Worm (Caenorhabditis elegans) whole organism, late embryonic: ENCODE results near the gene col-102.
A peak's percentile ranks its signal among the peaks of the same experiment; 100 is the strongest.

ENCODE experiments used
- C38D4.7 ChIP-seq: fragments of 200-800 bp; sonication (Bioruptor generic); optimal IDR thresholded peaks from 2 replicates; lab custom pipeline; 2018; ENCODE audit warnings: mild to moderate bottlenecking, missing genetic modification characterization, moderate library complexity, missing compliant biosample characterization
- F13H6.1 ChIP-seq: sonication (generic microtip); optimal IDR thresholded peaks from 2 replicates; lab custom pipeline; 2016; ENCODE audit warnings: missing genetic modification characterization, missing compliant biosample characterization
- K09A11.1 ChIP-seq: sonication (generic microtip); optimal IDR thresholded peaks from 2 replicates; lab custom pipeline; 2017; ENCODE audit warnings: antibody characterized with exemption, mild to moderate bottlenecking, missing genetic modification characterization, missing compliant biosample characterization; ENCODE audit not compliant: insufficient read depth
- T23F11.4 ChIP-seq: fragments of 200-800 bp; sonication (Bioruptor generic); optimal IDR thresholded peaks from 2 replicates; lab custom pipeline; 2018; ENCODE audit warnings: mild to moderate bottlenecking, missing genetic modification characterization, missing compliant biosample characterization
- ama-1 ChIP-seq: fragments of 150-350 bp; optimal IDR thresholded peaks from 2 replicates; lab custom pipeline; 2014
- ceh-14 ChIP-seq: sonication (generic microtip); optimal IDR thresholded peaks from 2 replicates; lab custom pipeline; 2016; ENCODE audit warnings: missing genotype, missing genetic modification characterization, missing compliant biosample characterization
- ceh-19 ChIP-seq: fragments of 200-800 bp; sonication (Bioruptor generic); optimal IDR thresholded peaks from 2 replicates; lab custom pipeline; 2018; ENCODE audit warnings: mild to moderate bottlenecking, missing genetic modification characterization, missing compliant biosample characterization
- ceh-22 ChIP-seq: sonication (generic microtip); optimal IDR thresholded peaks from 2 replicates; lab custom pipeline; 2017; ENCODE audit warnings: missing biosample characterization, missing genetic modification characterization
- ceh-34 ChIP-seq: sonication (generic microtip); optimal IDR thresholded peaks from 2 replicates; lab custom pipeline; 2016; ENCODE audit warnings: mild to moderate bottlenecking, missing genetic modification characterization, missing compliant biosample characterization
- ceh-45 ChIP-seq: fragments of 200-800 bp; sonication (Bioruptor generic); IDR thresholded peaks from 2 replicates; pipeline ENCODE4 v1.3.6; 2022; ENCODE audit warnings: missing genetic modification reagents, missing genetic modification characterization, missing compliant biosample characterization
- ceh-48 ChIP-seq: sonication (generic microtip); optimal IDR thresholded peaks from 2 replicates; lab custom pipeline; 2016; ENCODE audit warnings: missing genetic modification characterization, inconsistent platforms, missing compliant biosample characterization
- ceh-6 ChIP-seq: fragments of 200-800 bp; sonication (Bioruptor generic); optimal IDR thresholded peaks from 2 replicates; lab custom pipeline; 2018; ENCODE audit warnings: mild to moderate bottlenecking, missing genetic modification characterization, missing compliant biosample characterization
- ceh-9 ChIP-seq: sonication (generic microtip); optimal IDR thresholded peaks from 2 replicates; lab custom pipeline; 2016; ENCODE audit warnings: mild to moderate bottlenecking, missing genetic modification characterization, inconsistent platforms, missing compliant biosample characterization
- che-1 ChIP-seq: sonication (generic microtip); optimal IDR thresholded peaks from 2 replicates; lab custom pipeline; 2016; ENCODE audit warnings: mild to moderate bottlenecking, missing genetic modification characterization, missing compliant biosample characterization
- elt-4 ChIP-seq: sonication (generic microtip); optimal IDR thresholded peaks from 2 replicates; lab custom pipeline; 2016; ENCODE audit warnings: missing genetic modification characterization, missing compliant biosample characterization
- eyg-1 ChIP-seq: sonication (generic microtip); optimal IDR thresholded peaks from 2 replicates; lab custom pipeline; 2016; ENCODE audit warnings: missing genotype, missing genetic modification characterization, missing compliant biosample characterization
- hlh-13 ChIP-seq: fragments of 200-800 bp; sonication (Bioruptor generic); optimal IDR thresholded peaks from 2 replicates; lab custom pipeline; 2018; ENCODE audit warnings: mild to moderate bottlenecking, missing genetic modification characterization, missing compliant biosample characterization
- hlh-15 ChIP-seq: sonication (generic microtip); optimal IDR thresholded peaks from 2 replicates; lab custom pipeline; 2016; ENCODE audit warnings: missing genetic modification characterization, missing compliant biosample characterization
- hlh-6 ChIP-seq: sonication (generic microtip); optimal IDR thresholded peaks from 2 replicates; lab custom pipeline; 2016; ENCODE audit warnings: missing genotype, missing genetic modification characterization, missing compliant biosample characterization
- lim-6 ChIP-seq: sonication (generic microtip); optimal IDR thresholded peaks from 2 replicates; lab custom pipeline; 2016; ENCODE audit warnings: missing genetic modification characterization, missing compliant biosample characterization
- madf-2 ChIP-seq: sonication (generic microtip); optimal IDR thresholded peaks from 2 replicates; lab custom pipeline; 2017; ENCODE audit warnings: missing genetic modification characterization, missing compliant biosample characterization
- mec-3 ChIP-seq: sonication (generic microtip); optimal IDR thresholded peaks from 2 replicates; lab custom pipeline; 2016; ENCODE audit warnings: borderline replicate concordance, missing genetic modification characterization, missing compliant biosample characterization
- nhr-11 ChIP-seq: fragments of 150-350 bp; optimal IDR thresholded peaks from 2 replicates; lab custom pipeline; 2014; ENCODE audit warnings: missing biosample characterization, missing genetic modification characterization
- npax-4 ChIP-seq: sonication (generic microtip); optimal IDR thresholded peaks from 2 replicates; lab custom pipeline; 2016; ENCODE audit warnings: missing genetic modification characterization, missing compliant biosample characterization
- odd-2 ChIP-seq: sonication (generic microtip); optimal IDR thresholded peaks from 2 replicates; lab custom pipeline; 2017; ENCODE audit warnings: antibody characterized with exemption, mild to moderate bottlenecking, missing genetic modification characterization, missing compliant biosample characterization
- pat-9 ChIP-seq: fragments of 200-800 bp; sonication (Bioruptor generic); optimal IDR thresholded peaks from 2 replicates; lab custom pipeline; 2018; ENCODE audit warnings: mild to moderate bottlenecking, missing genetic modification characterization, moderate library complexity, missing compliant biosample characterization
- pax-1 ChIP-seq: fragments of 150-350 bp; optimal IDR thresholded peaks from 2 replicates; lab custom pipeline; 2014; ENCODE audit warnings: missing biosample characterization, missing genetic modification characterization
- pha-4 ChIP-seq: fragments of 150-350 bp; optimal IDR thresholded peaks from 2 replicates; lab custom pipeline; 2018; ENCODE audit warnings: missing biosample characterization, missing genetic modification reagents, missing genetic modification characterization
- sdc-2 ChIP-seq: sonication (generic microtip); optimal IDR thresholded peaks from 2 replicates; lab custom pipeline; 2016; ENCODE audit warnings: missing genotype, missing genetic modification characterization, missing compliant biosample characterization
- sox-4 ChIP-seq: sonication (generic microtip); optimal IDR thresholded peaks from 2 replicates; lab custom pipeline; 2017; ENCODE audit warnings: mild to moderate bottlenecking, missing genetic modification characterization, inconsistent platforms, missing compliant biosample characterization
- tbx-2 ChIP-seq: sonication (generic microtip); optimal IDR thresholded peaks from 2 replicates; lab custom pipeline; 2016; ENCODE audit warnings: missing genetic modification characterization, missing compliant biosample characterization
- tbx-7 ChIP-seq: sonication (generic microtip); optimal IDR thresholded peaks from 2 replicates; lab custom pipeline; 2016; ENCODE audit warnings: missing genotype, missing genetic modification characterization, missing compliant biosample characterization
- unc-3 ChIP-seq, 2 experiments: fragments of 200-800 bp in 1 of 2; sonication (Bioruptor generic) in 1 of 2; sonication (generic microtip) in 1 of 2; conservative IDR thresholded peaks in 1 of 2; optimal IDR thresholded peaks in 1 of 2; 2 replicates each; pipeline versions ENCODE4 v1.3.6 to Lab custom; 2016 to 2022; ENCODE audit warnings: missing compliant biosample characterization in 2 of 2, missing genetic modification characterization in 2 of 2, missing genetic modification reagents in 1 of 2
- unc-42 ChIP-seq: sonication (generic microtip); optimal IDR thresholded peaks from 2 replicates; lab custom pipeline; 2016; ENCODE audit warnings: missing genotype, missing genetic modification characterization, missing compliant biosample characterization
- unc-55 ChIP-seq: sonication (generic microtip); optimal IDR thresholded peaks from 2 replicates; lab custom pipeline; 2017; ENCODE audit warnings: missing biosample characterization, missing genetic modification reagents, missing genetic modification characterization
- ztf-16 ChIP-seq: sonication (generic microtip); optimal IDR thresholded peaks from 2 replicates; lab custom pipeline; 2017; ENCODE audit warnings: missing genetic modification characterization, missing compliant biosample characterization

The col-102 gene

ce11 chrIV:604144-604543 is at the start of gene col-102:
Gene col-102, plus strand, starts transcription at chrIV:604444.
- TF ChIP-seq ceh-6 (GFP tag; lab: Kevin White, UChicago) (no peak), odd-2 (tag; lab: Kevin White, UChicago) (no peak), unc-3 (GFP tag; conservative IDR thresholded peaks at IDR 0.05; lab: Robert Waterston, UW) (no peak), unc-3 (tag; optimal IDR thresholded peaks at IDR 0.05; lab: Kevin White, UChicago) (no peak)

- no peak for TF ChIP-seq ceh-9 (tag; lab: Kevin White, UChicago)
- no peak for TF ChIP-seq ceh-22 (tag; lab: Kevin White, UChicago)
- no peak for TF ChIP-seq F13H6.1
- TF ChIP-seq madf-2 (tag; lab: Kevin White, UChicago): no peak
- no peak for TF ChIP-seq tbx-7 (tag; lab: Kevin White, UChicago)
- no peak for TF ChIP-seq lim-6
- no peak for TF ChIP-seq nhr-11 (tag; lab: Kevin White, UChicago)
- no peak for TF ChIP-seq K09A11.1 (tag; lab: Kevin White, UChicago)
- TF ChIP-seq pha-4: no peak
- no peak for TF ChIP-seq ama-1
- no peak for TF ChIP-seq sdc-2 (tag; lab: Kevin White, UChicago)
- TF ChIP-seq unc-55: no peak
- TF ChIP-seq eyg-1 (tag; lab: Kevin White, UChicago): no peak
- TF ChIP-seq ceh-45 (GFP tag; lab: Robert Waterston, UW): no peak
- TF ChIP-seq hlh-6: no peak
- TF ChIP-seq ztf-16 (tag; lab: Kevin White, UChicago): no peak
- no peak for TF ChIP-seq elt-4 (tag; lab: Kevin White, UChicago)
These were observed 45.4 kb upstream of the col-102 start, which contains the start of gene efn-4 for ce11 chrIV:558735-559284. Gene efn-4, plus strand, starts transcription at chrIV:559234.

- no peak for TF ChIP-seq sox-4 (tag; lab: Kevin White, UChicago)
- no peak for TF ChIP-seq ceh-14 (tag; lab: Kevin White, UChicago)
- TF ChIP-seq ceh-34 (tag; lab: Kevin White, UChicago): peak; percentile 9
- no peak for TF ChIP-seq C38D4.7
- TF ChIP-seq, all 69 proteins: peak for 1
These were observed 43.9 kb upstream of the col-102 start for ce11 chrIV:560314-560713.

ce11 chrIV:560780-561179 is 43.5 kb upstream of the col-102 start:
- TF ChIP-seq che-1 (no peak), hlh-15 (tag; lab: Kevin White, UChicago) (no peak), npax-4 (tag; lab: Kevin White, UChicago) (no peak), pat-9 (tag; lab: Kevin White, UChicago) (no peak), tbx-2 (tag; lab: Kevin White, UChicago) (no peak), elt-4 (tag; lab: Kevin White, UChicago) (no peak), hlh-13 (no peak), ceh-19 (GFP tag; lab: Kevin White, UChicago) (no peak), T23F11.4 (GFP tag; lab: Kevin White, UChicago) (no peak), pax-1 (no peak), pha-4 (no peak), hlh-6 (no peak), ceh-48 (tag; lab: Kevin White, UChicago) (no peak)

- TF ChIP-seq unc-42 (peak; percentile 96), mec-3 (tag; lab: Kevin White, UChicago) (no peak)
- TF ChIP-seq, all 69 proteins: peak for 1
These were observed 40.8 kb upstream of the col-102 start for ce11 chrIV:563417-563816.
